Worm (Caenorhabditis elegans): ENCODE measurements around the gene clc-23.

The clc-23 gene

ce11 chrIII:1034853-1035252 is 14.1 kb downstream of the clc-23 start:
- no peak for TF ChIP-seq Y55F3AM.14 (GFP tag; optimal IDR thresholded peaks at IDR 0.05)
- TF ChIP-seq R02D3.7 (tag; optimal IDR thresholded peaks at IDR 0.05), result no peak
- no peak for TF ChIP-seq ztf-4 (tag; optimal IDR thresholded peaks at IDR 0.05)
- no peak for TF ChIP-seq nhr-11 (tag; optimal IDR thresholded peaks at IDR 0.05)
- TF ChIP-seq mab-5 (tag; optimal IDR thresholded peaks at IDR 0.05), result no peak
- TF ChIP-seq nhr-129 (tag; optimal IDR thresholded peaks at IDR 0.05), result no peak
- no peak for TF ChIP-seq ZK546.5 (tag; optimal IDR thresholded peaks at IDR 0.05)
- TF ChIP-seq unc-39 (tag; optimal IDR thresholded peaks at IDR 0.05), result no peak

ce11 chrIII:1037173-1037572 is 16.4 kb downstream of the clc-23 start, which contains the start of the genes chin-1 and BE0003N10.1:
Gene chin-1 (minus strand): TSS chrIII:1037212.
Gene BE0003N10.1 (plus strand): TSS chrIII:1037492.
- TF ChIP-seq aly-2 (tag; optimal IDR thresholded peaks at IDR 0.05) (no peak), lin-13 (GFP tag; optimal IDR thresholded peaks at IDR 0.05) (peak; percentile 63), lsy-2 (tag; optimal IDR thresholded peaks at IDR 0.05) (peak; percentile 60 to 77), nhr-12 (tag; optimal IDR thresholded peaks at IDR 0.05) (no peak), unc-62 (GFP tag; optimal IDR thresholded peaks at IDR 0.05) (no peak), ztf-1 (GFP tag; conservative IDR thresholded peaks at IDR 0.05) (no peak), nhr-10 (tag; optimal IDR thresholded peaks at IDR 0.05) (no peak), nhr-77 (tag; optimal IDR thresholded peaks at IDR 0.05) (no peak), nhr-6 (tag; optimal IDR thresholded peaks at IDR 0.05) (no peak), peb-1 (tag; optimal IDR thresholded peaks at IDR 0.05) (no peak), alr-1 (tag; optimal IDR thresholded peaks at IDR 0.05) (no peak), unc-55 (GFP tag; optimal IDR thresholded peaks at IDR 0.05) (peak; percentile 57), unc-39 (tag; optimal IDR thresholded peaks at IDR 0.05) (no peak), egl-27 (tag; optimal IDR thresholded peaks at IDR 0.05) (no peak), gmeb-1 (tag; optimal IDR thresholded peaks at IDR 0.05) (peak; percentile 63), sma-9 (GFP tag; optimal IDR thresholded peaks at IDR 0.05) (peak; percentile 9), sma-9 (tag; optimal IDR thresholded peaks at IDR 0.05) (no peak), mbf-1 (tag; optimal IDR thresholded peaks at IDR 0.05) (no peak), ceh-16 (tag; optimal IDR thresholded peaks at IDR 0.05) (no peak), C34F6.9 (tag; optimal IDR thresholded peaks at IDR 0.05) (peak; percentile 69), nhr-25 (tag; optimal IDR thresholded peaks at IDR 0.05) (peak; percentile 53), ztf-11 (tag; optimal IDR thresholded peaks at IDR 0.05) (no peak), lin-39 (tag; optimal IDR thresholded peaks at IDR 0.05) (no peak), fos-1 (tag; optimal IDR thresholded peaks at IDR 0.05) (peak; percentile 12), ceh-82 (tag; optimal IDR thresholded peaks at IDR 0.05) (no peak), dmd-4 (tag; optimal IDR thresholded peaks at IDR 0.05) (no peak), zag-1 (tag; optimal IDR thresholded peaks at IDR 0.05) (no peak), crh-2 (tag; optimal IDR thresholded peaks at IDR 0.05) (no peak), ama-1 (optimal IDR thresholded peaks at IDR 0.05) (no peak), R02D3.7 (tag; optimal IDR thresholded peaks at IDR 0.05) (no peak), mab-5 (tag; optimal IDR thresholded peaks at IDR 0.05) (peak; percentile 4), ZK546.5 (tag; optimal IDR thresholded peaks at IDR 0.05) (no peak), snpc-4 (tag; optimal IDR thresholded peaks at IDR 0.05) (no peak), sma-3 (GFP tag; optimal IDR thresholded peaks at IDR 0.05) (no peak), F13H6.1 (tag; optimal IDR thresholded peaks at IDR 0.05) (peak; percentile 24), nhr-11 (tag; optimal IDR thresholded peaks at IDR 0.05) (no peak)

DNA sequence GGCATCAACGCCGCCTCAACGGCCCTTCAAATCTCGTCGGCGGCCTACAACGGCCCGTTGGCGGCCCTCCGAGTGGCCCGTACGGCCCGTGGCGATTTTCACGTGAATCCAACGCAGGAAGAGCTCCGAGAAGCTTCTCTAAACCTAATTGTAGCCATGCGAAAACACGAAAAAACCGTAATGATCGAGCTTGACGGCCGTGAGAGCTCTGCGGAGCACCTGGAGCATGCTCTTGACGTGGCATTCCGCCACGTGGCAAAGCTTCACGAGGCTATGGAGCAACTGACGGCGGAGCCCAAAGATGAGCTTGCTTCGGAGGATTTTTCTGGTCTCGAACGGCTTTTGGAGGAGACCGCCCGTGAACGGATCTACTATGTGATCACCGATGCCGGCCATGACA is 19.3 kb downstream of the clc-23 start:
- TF ChIP-seq mdl-1 (tag; optimal IDR thresholded peaks at IDR 0.05) (no peak), ceh-16 (tag; optimal IDR thresholded peaks at IDR 0.05) (no peak), dmd-4 (tag; optimal IDR thresholded peaks at IDR 0.05) (no peak), F13H6.1 (tag; optimal IDR thresholded peaks at IDR 0.05) (no peak), egl-27 (tag; optimal IDR thresholded peaks at IDR 0.05) (no peak), zag-1 (tag; optimal IDR thresholded peaks at IDR 0.05) (no peak), sma-3 (GFP tag; optimal IDR thresholded peaks at IDR 0.05) (no peak), nhr-10 (tag; optimal IDR thresholded peaks at IDR 0.05) (no peak), unc-39 (tag; optimal IDR thresholded peaks at IDR 0.05) (no peak), ceh-82 (tag; optimal IDR thresholded peaks at IDR 0.05) (no peak), nhr-237 (tag; optimal IDR thresholded peaks at IDR 0.05) (no peak), sma-9 (GFP tag; optimal IDR thresholded peaks at IDR 0.05) (no peak), sma-9 (tag; optimal IDR thresholded peaks at IDR 0.05) (no peak)

All from whole organism, L2 larva.